Fruit fly (Drosophila melanogaster): ENCODE results near the gene Hou.

Gene Hou

DNA sequence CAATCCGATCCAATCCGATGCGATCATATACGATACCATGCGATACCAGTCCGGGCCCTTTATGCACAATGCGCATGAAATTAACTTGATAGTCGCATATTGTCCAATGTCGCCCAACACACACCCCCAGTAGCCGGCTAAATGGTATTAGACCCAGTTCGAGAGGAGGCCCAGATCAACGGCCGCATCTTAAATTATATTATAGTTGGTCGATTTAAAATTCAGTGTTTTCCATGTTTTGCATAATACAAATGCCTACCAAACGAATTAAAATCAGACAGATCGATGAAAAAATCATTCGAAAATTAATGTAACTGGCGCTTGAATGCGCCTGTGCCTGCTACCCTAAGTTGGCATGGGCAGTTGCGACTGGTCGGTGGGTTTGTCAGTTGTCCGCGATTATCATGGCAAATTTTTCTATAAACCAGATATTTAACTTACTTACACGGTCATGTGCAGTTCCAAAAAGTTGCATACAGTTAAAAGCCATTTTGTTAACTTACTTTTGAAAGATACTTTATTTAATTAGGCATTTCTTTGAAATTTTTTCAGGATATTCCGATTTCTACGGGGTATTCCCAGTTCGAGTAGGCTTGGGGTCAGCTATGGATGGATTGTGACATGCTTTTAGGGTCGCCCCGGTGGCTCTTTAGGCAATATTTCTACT is 19.7 kb upstream of the Hou start:
- TF ChIP-seq CTCF (optimal IDR thresholded peaks at IDR 0.05), result no peak
- TF ChIP-seq CG8478 (optimal IDR thresholded peaks at IDR 0.05), result no peak

DNA sequence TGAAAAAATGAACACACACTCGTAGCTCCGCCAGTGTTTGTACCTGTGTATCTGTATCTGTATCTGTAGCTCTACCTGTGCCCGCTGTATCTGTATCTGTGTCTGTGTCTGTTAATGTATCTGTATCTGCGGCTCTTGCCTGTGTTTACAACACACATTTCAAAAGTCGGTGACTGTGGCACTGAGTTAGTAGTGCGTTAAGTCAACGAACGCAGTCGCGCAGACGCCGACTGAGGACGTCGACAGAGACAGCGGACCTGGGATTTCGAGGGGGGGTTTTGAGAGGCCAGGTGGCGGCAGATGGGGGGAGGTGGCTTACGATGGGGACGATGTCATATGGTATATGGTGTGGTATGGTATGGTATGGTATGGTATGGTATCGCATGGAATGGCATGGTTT is 18.0 kb upstream of the Hou start:
- TF ChIP-seq CG8478 (optimal IDR thresholded peaks at IDR 0.05), result no peak
- no peak for TF ChIP-seq CTCF (optimal IDR thresholded peaks at IDR 0.05)

DNA sequence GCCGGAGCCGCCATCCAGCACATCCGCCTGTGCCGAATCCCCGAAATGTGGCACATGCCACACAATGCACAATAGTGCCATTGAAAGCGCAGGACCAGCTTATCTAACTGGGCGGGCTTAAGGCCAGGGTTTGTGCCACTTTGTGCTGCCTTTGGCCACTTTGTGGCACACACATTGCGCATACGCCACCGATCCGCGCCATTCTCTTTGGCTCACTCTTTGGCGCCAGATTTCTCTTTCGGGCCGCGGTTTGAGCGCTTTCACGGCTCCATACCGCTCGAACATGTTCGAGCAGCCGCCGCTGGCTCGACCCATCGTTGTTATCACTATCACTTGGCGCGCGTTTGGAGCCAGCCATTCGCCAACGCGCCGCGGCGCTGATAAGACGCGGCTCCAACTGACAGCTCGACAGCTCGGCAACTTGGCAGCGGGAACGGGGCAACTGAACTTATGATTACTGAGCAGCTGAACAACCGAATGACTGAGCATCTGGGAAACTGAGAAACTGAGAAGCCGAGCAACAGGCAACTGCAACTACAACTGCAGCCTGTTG is 15.5 kb upstream of the Hou start:
- TF ChIP-seq CTCF (optimal IDR thresholded peaks at IDR 0.05) (no peak), CG8478 (optimal IDR thresholded peaks at IDR 0.05) (no peak)

- TF ChIP-seq CG8478 (optimal IDR thresholded peaks at IDR 0.05) (no peak), CTCF (optimal IDR thresholded peaks at IDR 0.05) (no peak)
These were observed 13.1 kb upstream of the Hou start for dm6 chrX:18663362-18663761.

dm6 chrX:18662053-18662452 is 11.8 kb upstream of the Hou start, which contains the start of gene CG6696:
CG6696 (minus strand) TSS chrX:18662153.
- TF ChIP-seq CTCF (optimal IDR thresholded peaks at IDR 0.05) (no peak), CG8478 (optimal IDR thresholded peaks at IDR 0.05) (no peak)

DNA sequence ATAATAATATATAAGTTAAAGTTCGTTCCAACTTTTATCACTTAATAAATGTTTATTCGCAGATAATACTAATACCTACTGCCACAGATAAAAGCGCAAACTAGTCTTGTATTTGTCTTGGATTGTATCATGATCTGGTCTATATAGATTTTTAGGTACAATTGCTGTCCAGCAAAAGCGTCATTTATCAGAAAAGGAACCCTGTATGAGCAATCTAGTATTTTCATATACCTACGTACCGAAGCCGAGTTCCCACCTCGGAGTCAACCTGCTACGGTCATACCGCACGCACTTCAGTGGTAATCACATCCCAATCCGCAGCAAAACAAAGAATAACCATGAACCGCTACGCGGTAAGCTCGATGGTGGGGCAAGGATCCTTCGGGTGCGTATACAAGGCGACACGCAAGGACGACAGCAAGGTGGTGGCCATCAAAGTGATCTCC is 7.3 kb upstream of the Hou start, which contains the start of gene fu:
Gene fu, plus strand, starts transcription at position 254 of the 446 bp plus-strand sequence.
- TF ChIP-seq CTCF (optimal IDR thresholded peaks at IDR 0.05), result no peak
- no peak for TF ChIP-seq CG8478 (optimal IDR thresholded peaks at IDR 0.05)

dm6 chrX:18657012-18657411 is 6.8 kb upstream of the Hou start, which contains the start of gene CG6659:
CG6659 (minus strand) TSS chrX:18657286.
- TF ChIP-seq CG8478 (optimal IDR thresholded peaks at IDR 0.05) (no peak), CTCF (optimal IDR thresholded peaks at IDR 0.05) (no peak)

dm6 chrX:18652879-18653278 is 2.6 kb upstream of the Hou start, which contains the start of gene Ing3:
Ing3 (minus strand) TSS chrX:18653091.
- TF ChIP-seq CTCF (optimal IDR thresholded peaks at IDR 0.05) (peak in 1 of 2 experiments; percentile 4), CG8478 (optimal IDR thresholded peaks at IDR 0.05) (no peak)

dm6 chrX:18647961-18648360 is 2.3 kb downstream of the Hou start, which contains the start of gene Nup35:
Nup35 (plus strand) TSS chrX:18648182.
- TF ChIP-seq CG8478 (optimal IDR thresholded peaks at IDR 0.05) (no peak), CTCF (optimal IDR thresholded peaks at IDR 0.05) (no peak)

DNA sequence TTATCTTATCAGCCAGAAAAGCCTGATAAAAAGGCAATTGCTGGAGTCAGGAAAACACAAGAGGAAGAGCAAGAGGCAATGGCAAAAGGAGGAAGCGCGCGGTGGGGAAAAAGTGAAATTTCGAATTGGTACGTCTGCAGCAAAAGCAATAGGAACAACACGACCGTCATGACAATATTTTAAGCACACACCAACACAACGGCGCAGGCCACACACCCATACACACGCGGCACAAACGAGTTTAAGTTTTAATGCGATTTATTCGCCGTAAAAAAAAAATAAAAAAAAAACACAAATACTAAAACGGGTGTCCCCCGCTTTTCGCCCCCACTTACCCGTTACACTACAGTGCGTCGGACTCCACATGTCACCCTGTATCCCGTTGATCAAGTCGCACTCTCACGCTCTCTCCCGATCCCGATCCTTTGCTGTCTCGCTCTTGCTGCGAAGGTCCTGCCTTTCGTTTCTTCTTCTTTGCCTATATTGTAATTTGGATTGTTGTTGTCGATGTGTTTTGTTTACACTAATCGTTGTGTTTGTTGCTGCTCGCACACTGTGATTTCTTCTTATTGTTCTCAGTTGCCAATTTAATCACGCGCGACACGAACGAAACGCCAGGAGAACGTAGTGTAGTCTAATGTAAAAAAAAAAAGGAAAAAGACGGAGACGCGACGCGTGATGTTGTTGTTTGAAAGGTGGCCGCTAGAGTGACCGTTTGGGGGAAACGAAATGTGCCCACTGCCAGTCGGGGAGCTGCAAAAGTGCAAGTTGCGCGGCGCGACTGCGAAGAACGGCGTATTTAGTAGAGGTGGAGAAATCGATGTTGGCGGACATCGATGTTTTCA is 3.2 kb downstream of the Hou start, which contains the start of gene Rip11:
Gene Rip11, minus strand, starts transcription at position 794 of the 845 bp plus-strand sequence.
- TF ChIP-seq CTCF (optimal IDR thresholded peaks at IDR 0.05) (peak in 1 of 2 experiments; percentile 4), CG8478 (optimal IDR thresholded peaks at IDR 0.05) (no peak)

dm6 chrX:18645720-18646213 is 4.5 kb downstream of the Hou start:
- TF ChIP-seq CTCF (optimal IDR thresholded peaks at IDR 0.05), result no peak
- no peak for TF ChIP-seq CG8478 (optimal IDR thresholded peaks at IDR 0.05)

- TF ChIP-seq CG8478 (optimal IDR thresholded peaks at IDR 0.05) (no peak), CTCF (optimal IDR thresholded peaks at IDR 0.05) (no peak)
These were observed 5.4 kb downstream of the Hou start for dm6 chrX:18644890-18645289.

dm6 chrX:18643057-18643656 is 7.1 kb downstream of the Hou start:
- TF ChIP-seq CG8478 (optimal IDR thresholded peaks at IDR 0.05) (no peak), CTCF (optimal IDR thresholded peaks at IDR 0.05) (no peak)

DNA sequence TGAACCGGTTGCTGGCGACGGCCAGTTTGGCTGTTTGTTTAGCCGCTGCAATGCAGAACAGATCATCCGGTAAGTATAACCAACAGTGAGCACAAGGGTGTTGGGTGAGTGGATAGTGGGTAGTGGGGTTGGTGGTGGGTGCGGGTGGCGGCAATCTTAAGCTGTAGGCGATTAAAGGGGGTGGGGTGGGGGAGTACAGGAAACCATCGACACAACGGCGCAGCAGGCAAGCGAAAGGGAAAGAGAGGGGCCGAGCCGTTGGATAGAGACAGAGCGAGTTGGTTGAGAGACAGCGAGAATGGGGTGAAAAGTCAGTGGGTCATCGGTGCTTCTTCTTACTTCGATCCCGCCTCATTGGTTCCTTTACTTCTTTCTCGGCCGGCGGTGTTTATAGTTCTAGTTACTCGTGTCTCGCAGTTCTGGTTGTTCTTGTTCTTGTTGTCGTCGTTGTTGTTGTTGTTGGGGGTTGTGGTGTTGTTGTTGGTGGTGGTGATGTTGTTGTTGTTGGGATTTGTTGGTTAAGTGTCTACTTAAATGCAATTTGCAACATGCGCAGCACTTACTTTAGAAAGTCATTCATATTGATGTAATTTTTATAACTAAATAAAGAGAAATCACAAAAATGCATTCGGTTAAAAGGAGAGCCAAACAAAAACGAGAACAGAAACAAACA is 13.8 kb downstream of the Hou start:
- TF ChIP-seq CTCF (optimal IDR thresholded peaks at IDR 0.05) (no peak), CG8478 (optimal IDR thresholded peaks at IDR 0.05) (no peak)

Data from S2 (cell line).